Worm (Caenorhabditis elegans): ENCODE measurements around the gene B0454.8.

ce11 chrII:3064631-3065030 lies 21.4 kb upstream of the B0454.8 start:
- no peak for TF ChIP-seq unc-62 (GFP tag; optimal IDR thresholded peaks at IDR 0.05 in 1 of 2)
- no peak for TF ChIP-seq unc-62 (tag; optimal IDR thresholded peaks at IDR 0.05)
- no peak for TF ChIP-seq unc-130 (GFP tag; optimal IDR thresholded peaks at IDR 0.05)
- no peak for TF ChIP-seq dpl-1 (GFP tag; optimal IDR thresholded peaks at IDR 0.05)
- no peak for TF ChIP-seq nhr-10 (tag; optimal IDR thresholded peaks at IDR 0.05)

Measured in whole organism, L4 larva.